Worm (Caenorhabditis elegans) whole organism, L3 larva: ENCODE results near the gene unc-119.

Experiments
- aly-2 ChIP-seq: fragments of 150-350 bp; optimal IDR thresholded peaks from 2 replicates; lab custom pipeline; 2014; ENCODE audit warnings: missing biosample characterization, missing genetic modification characterization
- ceh-16 ChIP-seq: sonication (generic microtip); optimal IDR thresholded peaks from 2 replicates; lab custom pipeline; 2017; ENCODE audit warnings: missing biosample characterization, missing genetic modification characterization
- ceh-82 ChIP-seq: fragments of 150-350 bp; optimal IDR thresholded peaks from 2 replicates; lab custom pipeline; 2014; ENCODE audit warnings: missing biosample characterization, missing genetic modification characterization
- daf-12 ChIP-seq: fragments of 150-350 bp; optimal IDR thresholded peaks from 2 replicates; lab custom pipeline; 2014; ENCODE audit warnings: missing biosample characterization, missing genetic modification reagents, missing genetic modification characterization
- fkh-10 ChIP-seq: sonication (generic microtip); optimal IDR thresholded peaks from 2 replicates; lab custom pipeline; 2017; ENCODE audit warnings: missing biosample characterization, missing genetic modification reagents, missing genetic modification characterization
- fos-1 ChIP-seq: fragments of 150-350 bp; optimal IDR thresholded peaks from 2 replicates; lab custom pipeline; 2014; ENCODE audit warnings: missing biosample characterization, missing genetic modification characterization
- jun-1 ChIP-seq: fragments of 150-350 bp; optimal IDR thresholded peaks from 2 replicates; lab custom pipeline; 2014; ENCODE audit warnings: missing biosample characterization, missing genetic modification reagents, missing genetic modification characterization
- lin-39 ChIP-seq: fragments of 150-350 bp; optimal IDR thresholded peaks from 2 replicates; lab custom pipeline; 2018; ENCODE audit warnings: missing biosample characterization, missing genetic modification reagents, missing genetic modification characterization
- mml-1 ChIP-seq: fragments of 150-350 bp; sonication (generic microtip); optimal IDR thresholded peaks from 3 replicates; lab custom pipeline; 2014; ENCODE audit warnings: missing biosample characterization, missing genetic modification characterization
- nhr-12 ChIP-seq: fragments of 150-350 bp; optimal IDR thresholded peaks from 2 replicates; lab custom pipeline; 2014; ENCODE audit warnings: missing biosample characterization, missing genetic modification characterization
- nhr-28 ChIP-seq: fragments of 150-350 bp; optimal IDR thresholded peaks from 2 replicates; lab custom pipeline; 2014; ENCODE audit warnings: missing biosample characterization, missing genetic modification characterization
- sea-2 ChIP-seq: fragments of 150-350 bp; sonication (generic microtip); optimal IDR thresholded peaks from 4 replicates; lab custom pipeline; 2014; ENCODE audit warnings: missing biosample characterization, missing genetic modification reagents, missing genetic modification characterization
- skn-1 ChIP-seq: fragments of 150-350 bp; optimal IDR thresholded peaks from 2 replicates; lab custom pipeline; 2014; ENCODE audit warnings: missing biosample characterization, missing genetic modification characterization
- snpc-4 ChIP-seq: fragments of 150-350 bp; optimal IDR thresholded peaks from 2 replicates; lab custom pipeline; 2014; ENCODE audit warnings: missing biosample characterization, missing genetic modification characterization

ce11 chrIII:10857984-10858383 lies 44.5 kb upstream of the unc-119 start, which contains the start of gene oxi-1:
- TF ChIP-seq sea-2, result no peak
- TF ChIP-seq skn-1 (tag; lab: Kevin White, UChicago), result no peak
- no peak for TF ChIP-seq fkh-10 (GFP tag; lab: Kevin White, UChicago)
- TF ChIP-seq fos-1 (tag; lab: Kevin White, UChicago), result no peak
- no peak for TF ChIP-seq snpc-4 (tag; lab: Kevin White, UChicago)
- no peak for TF ChIP-seq mml-1 (tag; lab: Kevin White, UChicago)
- no peak for TF ChIP-seq aly-2 (tag; lab: Kevin White, UChicago)
- TF ChIP-seq jun-1 (tag; lab: Kevin White, UChicago), result no peak
- TF ChIP-seq nhr-12 (tag; lab: Kevin White, UChicago), result no peak
- TF ChIP-seq lin-39, result no peak
- TF ChIP-seq daf-12, result no peak
- TF ChIP-seq ceh-82, result no peak
- TF ChIP-seq ceh-16 (tag; lab: Kevin White, UChicago), result no peak
- no peak for TF ChIP-seq nhr-28
